Worm (Caenorhabditis elegans) whole organism, L4/young adult: ENCODE measurements around the gene F46C5.9.

ENCODE experiments used
- W03F9.2 ChIP-seq: fragments of 150-350 bp; optimal IDR thresholded peaks from 2 replicates; lab custom pipeline; 2014; ENCODE audit warnings: missing biosample characterization, missing genetic modification characterization
- dao-5 ChIP-seq: sonication (generic microtip); optimal IDR thresholded peaks from 2 replicates; lab custom pipeline; 2016; ENCODE audit warnings: missing genotype, missing genetic modification characterization, moderate library complexity, missing compliant biosample characterization
- him-1 ChIP-seq: sonication (generic microtip); optimal IDR thresholded peaks from 2 replicates; lab custom pipeline; 2016; ENCODE audit warnings: missing genotype, missing genetic modification reagents, missing genetic modification characterization, missing compliant biosample characterization

Gene F46C5.9

DNA sequence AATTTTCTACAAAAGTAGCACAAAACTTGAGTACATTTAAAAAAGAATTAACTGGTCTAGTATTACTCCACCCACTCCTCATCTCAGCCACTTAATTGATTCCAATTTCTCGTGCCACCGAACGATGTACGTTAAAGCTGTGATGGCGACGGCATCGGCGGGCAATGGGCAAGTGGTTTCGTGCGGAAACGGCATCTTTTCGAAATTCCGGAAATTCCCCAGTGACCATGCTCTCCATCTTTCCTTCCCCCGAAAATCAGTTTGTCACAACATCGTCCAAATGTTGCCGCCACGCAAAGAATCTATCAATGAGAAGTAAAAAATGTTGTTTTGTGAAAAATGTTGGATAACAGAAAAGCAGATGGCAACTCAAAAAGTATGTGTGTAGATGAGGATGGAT, 22.4 kb upstream of the F46C5.9 start:
- TF ChIP-seq him-1 (tag; lab: Kevin White, UChicago) (no peak), W03F9.2 (tag; lab: Kevin White, UChicago) (no peak), dao-5 (tag; lab: Kevin White, UChicago) (no peak)

DNA sequence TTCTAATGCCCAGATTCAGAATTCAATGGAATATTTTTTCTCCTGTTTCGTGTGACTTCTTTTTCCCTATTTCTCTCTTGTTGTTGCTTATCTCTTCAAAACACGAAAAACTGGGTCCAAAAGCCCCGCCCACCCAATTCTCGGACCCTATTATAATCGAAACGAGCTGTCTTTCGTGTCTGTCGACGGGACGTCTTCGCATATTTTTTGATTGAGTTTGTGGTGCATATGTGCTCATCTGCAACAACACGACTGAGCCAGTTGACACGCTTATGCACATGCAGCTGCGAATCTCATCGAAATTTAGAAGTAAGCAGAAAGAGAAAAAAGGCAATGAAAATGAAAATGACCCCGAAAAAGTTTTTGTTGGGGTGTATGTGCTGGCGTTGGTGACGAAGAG, 20.4 kb upstream of the F46C5.9 start:
- TF ChIP-seq him-1 (tag; lab: Kevin White, UChicago) (no peak), dao-5 (tag; lab: Kevin White, UChicago) (no peak), W03F9.2 (tag; lab: Kevin White, UChicago) (no peak)

DNA sequence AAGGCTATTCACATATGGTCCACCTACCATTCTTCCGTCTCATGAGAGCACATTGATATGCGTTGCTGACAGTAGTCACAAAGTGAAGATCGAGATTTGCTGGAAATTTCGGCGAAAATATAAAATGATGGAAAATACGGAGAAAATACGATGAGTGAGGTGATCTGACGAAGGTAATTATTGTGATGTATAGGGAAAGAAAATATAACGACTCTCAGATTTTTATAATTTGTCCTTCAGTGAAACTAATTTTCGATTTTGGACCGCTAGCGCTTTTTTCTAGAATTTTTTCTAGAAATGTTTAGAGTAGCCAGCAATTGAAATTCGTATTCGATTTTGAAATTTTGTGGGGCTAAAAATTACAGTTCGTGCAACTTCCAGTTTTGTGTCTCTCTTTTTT, 18.7 kb upstream of the F46C5.9 start, which contains the start of gene F46C5.2:
F46C5.2 (minus strand) TSS at position 101 of the 400 bp plus-strand sequence.
- TF ChIP-seq W03F9.2 (tag; lab: Kevin White, UChicago): no peak
- TF ChIP-seq dao-5 (tag; lab: Kevin White, UChicago): no peak
- TF ChIP-seq him-1 (tag; lab: Kevin White, UChicago): no peak

DNA sequence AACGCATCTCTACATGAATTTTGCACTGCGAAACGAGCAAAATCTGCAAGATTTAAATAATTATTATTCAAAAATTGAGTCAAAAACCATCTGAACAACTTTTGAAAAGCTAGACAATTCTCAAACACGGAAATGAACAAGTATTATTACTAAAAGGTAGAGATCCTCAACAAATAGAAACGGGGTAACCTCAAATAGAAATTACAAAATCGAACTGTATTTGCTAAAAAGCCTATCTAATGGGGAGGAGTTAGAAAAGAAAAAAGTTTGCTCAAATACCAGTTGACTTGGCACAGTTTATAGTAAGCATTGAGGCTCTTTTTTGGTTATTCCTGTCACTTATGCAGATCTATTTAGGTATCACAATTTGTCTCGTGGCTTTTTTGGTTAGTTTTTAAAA, 15.2 kb upstream of the F46C5.9 start, which contains the start of gene nas-25:
nas-25 (plus strand) TSS at position 301 of the 400 bp plus-strand sequence.
- no peak for TF ChIP-seq him-1 (tag; lab: Kevin White, UChicago)
- no peak for TF ChIP-seq W03F9.2 (tag; lab: Kevin White, UChicago)
- TF ChIP-seq dao-5 (tag; lab: Kevin White, UChicago): no peak

DNA sequence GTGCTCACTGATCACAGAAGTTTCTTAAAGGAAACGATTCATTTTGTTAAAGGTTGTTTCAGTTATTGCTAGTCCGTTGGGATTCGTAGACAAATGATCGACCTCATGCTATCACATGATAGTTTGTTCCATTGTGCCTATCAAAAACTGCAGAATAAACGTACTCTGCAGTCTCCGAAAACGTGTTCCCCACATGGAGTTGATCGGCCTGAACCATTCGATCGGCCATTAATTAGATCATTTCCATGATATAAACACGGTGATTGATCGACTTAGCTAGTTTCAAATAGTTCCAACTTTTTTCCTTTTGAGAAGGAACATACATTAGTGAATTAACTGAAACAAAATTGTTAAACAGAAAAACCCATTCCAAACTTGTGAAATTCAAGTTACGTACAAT, 12.2 kb upstream of the F46C5.9 start:
- TF ChIP-seq him-1 (tag; lab: Kevin White, UChicago) (no peak), W03F9.2 (tag; lab: Kevin White, UChicago) (no peak), dao-5 (tag; lab: Kevin White, UChicago) (no peak)

DNA sequence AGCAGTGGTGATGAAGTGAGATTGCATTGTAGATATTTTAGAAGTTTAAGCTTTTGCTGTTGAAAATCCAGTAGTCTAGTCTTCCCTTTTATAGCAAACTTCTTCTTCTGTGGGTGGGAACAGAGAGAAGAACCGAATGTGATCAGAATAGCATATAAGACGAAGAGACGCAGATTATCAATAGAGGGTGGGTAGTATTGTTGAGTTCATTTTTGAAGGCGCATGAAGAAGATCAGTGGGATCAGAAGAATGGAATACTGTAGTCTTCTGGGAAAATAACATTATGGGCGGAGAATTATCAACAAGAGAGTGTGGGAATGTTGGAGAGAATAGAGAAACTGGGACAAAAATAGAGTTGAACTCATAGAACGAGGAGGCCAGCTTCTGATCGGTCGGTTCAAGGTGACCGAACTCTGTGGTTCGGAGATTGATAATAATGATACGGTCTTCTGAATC, 10.6 kb upstream of the F46C5.9 start, which contains the start of gene F46C5.1:
F46C5.1 (minus strand) TSS at position 51 of the 456 bp plus-strand sequence.
- TF ChIP-seq dao-5 (tag; lab: Kevin White, UChicago) (no peak), W03F9.2 (tag; lab: Kevin White, UChicago) (no peak), him-1 (tag; lab: Kevin White, UChicago) (no peak)

DNA sequence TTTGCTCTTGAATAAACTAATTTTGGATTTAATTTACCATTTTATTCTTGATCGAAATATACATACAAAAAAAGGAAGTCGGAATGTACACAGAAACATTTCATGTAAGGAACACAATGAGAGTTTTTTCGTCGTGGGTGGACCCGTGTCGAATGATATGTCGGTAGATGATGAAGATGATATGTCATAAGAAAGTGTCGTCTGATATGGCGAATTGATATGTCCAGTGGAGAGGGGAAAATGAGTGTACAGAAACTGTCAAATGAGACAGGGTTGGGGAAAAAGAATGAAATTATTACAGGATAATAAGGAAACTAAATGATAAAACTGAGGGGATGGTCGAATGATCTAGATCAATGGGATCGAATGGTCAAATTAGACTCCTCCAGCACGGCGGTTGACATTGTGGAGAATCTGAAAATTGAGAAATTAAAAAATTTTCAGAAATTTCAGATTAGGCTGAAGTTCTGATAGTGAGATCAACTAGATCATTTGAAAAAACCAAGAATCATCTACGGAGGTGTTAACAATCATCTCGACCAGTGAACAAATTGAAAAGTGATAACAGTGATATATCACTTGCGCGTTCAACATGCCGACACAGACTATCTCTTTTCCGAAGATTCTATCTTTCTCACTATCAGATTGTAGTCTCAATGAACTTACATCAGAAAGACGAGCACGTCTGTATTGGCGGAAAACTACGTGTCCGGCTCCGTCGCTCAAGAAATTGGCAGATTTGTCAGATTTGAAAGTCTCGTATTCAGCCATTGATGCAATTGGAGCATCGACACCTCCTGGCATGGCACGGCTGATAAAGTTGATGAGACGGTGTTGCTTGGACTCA, 9.8 kb upstream of the F46C5.9 start:
- TF ChIP-seq him-1 (tag; lab: Kevin White, UChicago) (no peak), dao-5 (tag; lab: Kevin White, UChicago) (no peak), W03F9.2 (tag; lab: Kevin White, UChicago) (no peak)

DNA sequence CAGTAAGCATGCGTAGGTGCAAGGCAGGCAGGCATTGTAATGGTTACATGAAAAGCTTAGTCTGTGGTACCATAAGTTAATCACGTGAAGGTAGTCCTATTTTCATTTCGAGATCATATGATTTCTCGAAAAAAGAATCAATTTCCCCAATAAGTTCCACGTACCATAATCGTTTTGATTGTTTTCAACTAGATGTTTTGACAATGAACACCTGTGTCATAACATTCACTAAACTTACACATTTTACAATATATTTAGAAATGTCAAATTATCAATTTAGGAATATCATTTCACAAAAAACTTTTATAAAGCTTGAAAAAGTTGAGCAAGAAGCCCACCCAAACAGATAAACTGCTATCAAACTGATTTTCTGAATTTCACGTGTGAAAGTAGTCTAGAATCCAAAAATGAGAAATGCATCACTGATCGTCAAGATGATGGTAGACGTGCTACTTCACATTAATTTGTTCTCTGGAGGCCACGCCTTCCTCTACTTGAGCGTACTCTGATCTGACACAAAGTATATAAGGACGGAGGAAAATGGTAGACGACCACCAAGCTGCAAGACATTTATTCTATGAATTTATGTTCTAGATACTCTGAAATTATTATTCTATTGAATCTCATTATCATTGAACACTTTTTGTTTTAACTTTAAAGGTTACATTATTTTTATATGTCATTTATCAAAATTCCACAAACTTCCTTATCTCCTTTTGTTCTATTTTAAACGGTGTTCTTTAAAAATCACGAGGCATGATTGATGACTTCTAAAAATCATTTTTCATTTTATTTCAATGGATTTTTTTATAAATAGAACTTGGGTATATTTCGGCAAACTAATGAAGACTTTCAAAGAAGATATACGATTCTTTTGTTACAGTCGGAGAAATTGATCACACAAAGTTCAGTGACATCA, 8.7 kb upstream of the F46C5.9 start, which contains the start of gene F46C5.10:
F46C5.10 (minus strand) TSS at position 51 of the 919 bp plus-strand sequence.
- TF ChIP-seq W03F9.2 (tag; lab: Kevin White, UChicago): no peak
- no peak for TF ChIP-seq him-1 (tag; lab: Kevin White, UChicago)
- no peak for TF ChIP-seq dao-5 (tag; lab: Kevin White, UChicago)

DNA sequence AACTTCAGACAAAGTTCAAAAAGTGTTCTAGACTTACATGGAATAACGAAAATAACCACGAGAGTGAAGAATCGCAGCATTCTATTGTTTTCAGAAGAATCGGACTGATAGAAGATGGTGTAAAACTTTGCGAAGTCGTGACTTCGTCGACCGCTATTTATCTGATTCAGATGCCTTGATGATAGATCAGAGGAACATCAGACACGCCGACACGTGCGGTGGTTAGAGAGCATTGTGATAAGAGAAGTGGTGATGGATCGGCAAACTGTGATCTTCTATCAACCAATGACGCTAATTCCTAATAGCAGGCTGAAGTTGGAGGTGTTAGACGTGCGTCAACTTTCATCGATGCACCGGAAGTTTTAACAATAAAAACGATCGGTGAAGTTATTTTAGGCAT, 7.7 kb upstream of the F46C5.9 start:
- TF ChIP-seq dao-5 (tag; lab: Kevin White, UChicago) (no peak), him-1 (tag; lab: Kevin White, UChicago) (no peak), W03F9.2 (tag; lab: Kevin White, UChicago) (no peak)

DNA sequence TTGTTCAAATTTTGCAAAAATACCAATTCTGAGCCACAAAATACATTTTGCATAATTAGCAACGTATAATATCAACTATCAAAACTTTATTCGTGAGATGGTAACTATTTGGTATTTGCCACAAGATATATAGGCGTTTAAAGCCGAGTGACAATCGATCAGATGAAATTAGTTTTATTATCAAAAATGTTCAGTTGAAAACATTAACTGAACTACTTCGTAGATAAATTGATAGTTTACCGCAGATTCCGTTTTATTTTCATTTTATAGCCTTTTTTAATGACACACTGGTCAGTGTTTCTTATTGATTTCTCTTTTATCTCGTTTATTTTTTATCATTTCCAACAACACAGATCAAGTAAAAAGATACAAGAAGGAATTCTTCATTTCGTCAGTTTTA, 6.7 kb upstream of the F46C5.9 start:
- TF ChIP-seq W03F9.2 (tag; lab: Kevin White, UChicago) (no peak), dao-5 (tag; lab: Kevin White, UChicago) (no peak), him-1 (tag; lab: Kevin White, UChicago) (no peak)

DNA sequence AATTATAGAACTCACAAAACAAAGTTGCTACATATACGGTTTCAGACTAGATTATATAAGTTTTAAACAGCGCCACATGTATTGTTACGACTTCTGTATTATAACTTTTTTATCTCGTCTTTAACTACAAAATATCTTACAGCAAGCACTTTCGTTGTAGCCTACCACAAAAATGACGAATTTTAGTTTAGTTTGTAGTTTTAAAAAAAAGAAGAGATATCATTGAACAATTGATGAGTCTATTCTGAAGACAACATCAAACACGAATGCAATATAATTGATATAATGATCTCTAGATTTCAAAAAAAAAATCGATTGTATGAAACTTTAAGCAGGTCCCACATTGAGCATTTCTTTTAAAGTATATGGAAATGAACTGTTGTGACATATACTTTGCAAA, 3.7 kb upstream of the F46C5.9 start:
- TF ChIP-seq him-1 (tag; lab: Kevin White, UChicago) (no peak), dao-5 (tag; lab: Kevin White, UChicago) (no peak), W03F9.2 (tag; lab: Kevin White, UChicago) (no peak)

DNA sequence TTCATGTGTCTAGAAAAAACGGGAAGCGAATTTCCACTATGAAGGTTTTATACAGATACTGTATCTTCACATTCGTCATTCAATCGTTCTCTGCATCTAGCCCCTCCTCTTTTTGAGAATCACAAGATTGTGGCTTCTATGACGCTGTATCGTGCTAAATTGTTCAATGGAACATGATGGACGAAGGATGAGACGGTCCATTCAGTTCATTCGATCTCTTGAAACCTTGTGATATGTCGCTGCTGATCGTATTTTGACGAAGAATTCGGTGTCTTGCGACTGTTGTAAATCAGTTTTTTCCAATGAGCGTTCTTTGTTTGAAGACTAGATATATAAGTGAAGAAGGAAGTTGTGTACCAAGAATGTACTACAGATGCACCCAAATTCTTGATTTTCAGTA, 3.1 kb upstream of the F46C5.9 start:
- no peak for TF ChIP-seq him-1 (tag; lab: Kevin White, UChicago)
- no peak for TF ChIP-seq dao-5 (tag; lab: Kevin White, UChicago)
- no peak for TF ChIP-seq W03F9.2 (tag; lab: Kevin White, UChicago)

DNA sequence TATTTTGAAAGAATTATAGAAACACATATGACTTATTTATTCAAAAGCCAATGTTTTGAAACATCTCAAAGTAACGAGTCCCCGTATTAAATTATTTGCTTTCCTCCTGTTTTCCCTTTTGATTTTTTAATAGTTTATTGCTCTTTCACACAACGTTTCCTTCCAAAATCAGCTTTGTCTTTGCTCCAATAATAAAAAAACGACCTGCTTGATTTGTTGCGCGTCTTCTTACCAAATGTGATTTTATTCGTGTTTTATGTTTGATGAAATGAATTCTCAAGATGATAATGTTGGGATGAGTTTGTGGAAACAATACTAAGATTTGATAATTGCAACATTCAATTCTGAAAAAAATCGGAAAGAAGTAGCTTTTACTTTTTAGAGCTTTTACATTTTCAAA, 1.8 kb upstream of the F46C5.9 start:
- TF ChIP-seq W03F9.2 (tag; lab: Kevin White, UChicago): no peak
- no peak for TF ChIP-seq him-1 (tag; lab: Kevin White, UChicago)
- no peak for TF ChIP-seq dao-5 (tag; lab: Kevin White, UChicago)
